Worm (Caenorhabditis elegans): Measurements from ENCODE around the gene nhr-48.

DNA sequence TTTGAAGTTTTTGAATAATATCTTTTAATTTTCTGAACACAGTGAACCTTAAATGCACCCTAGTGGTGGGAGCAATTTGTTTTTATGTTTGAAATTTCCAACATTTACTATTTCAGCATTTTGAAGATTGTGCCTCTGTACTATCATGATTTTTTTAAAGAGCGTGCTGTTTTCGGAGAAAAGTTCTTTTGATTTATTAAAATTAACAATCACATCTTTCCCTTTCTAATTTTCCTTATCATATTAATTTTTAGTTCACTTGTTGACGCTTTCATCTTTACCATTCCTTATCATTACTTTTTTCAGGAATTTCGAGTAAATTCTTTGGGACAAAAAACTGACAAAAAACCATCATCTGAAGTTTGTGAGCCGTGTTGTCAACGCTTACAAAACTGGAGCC, at the start of gene nhr-48:
- TF ChIP-seq nhr-28 (tag; optimal IDR thresholded peaks at IDR 0.05) (no peak), nhr-76 (tag; optimal IDR thresholded peaks at IDR 0.05) (no peak), ztf-11 (tag; optimal IDR thresholded peaks at IDR 0.05) (no peak), elt-1 (tag; optimal IDR thresholded peaks at IDR 0.05; ENCODE audit: borderline replicate concordance, insufficient read depth) (no peak), flh-1 (GFP tag; optimal IDR thresholded peaks at IDR 0.05) (no peak), elt-3 (tag; optimal IDR thresholded peaks at IDR 0.05) (no peak), blmp-1 (tag; optimal IDR thresholded peaks at IDR 0.05) (no peak), lin-13 (tag; optimal IDR thresholded peaks at IDR 0.05) (no peak), pha-4 (tag; optimal IDR thresholded peaks at IDR 0.05) (no peak), unc-62 (GFP tag; optimal IDR thresholded peaks at IDR 0.05) (no peak)
